Fruit fly (Drosophila melanogaster) whole organism, adult: Measurements from ENCODE around the gene sdt.

ENCODE experiments used
- CG11617 ChIP-seq: fragments of 200-800 bp; sonication (Bioruptor generic); optimal IDR thresholded peaks from 2 replicates; lab custom pipeline; 2017; ENCODE audit warnings: mild to moderate bottlenecking, missing biosample characterization, missing genetic modification reagents, missing genetic modification characterization
- CG12768 ChIP-seq: fragments of 200-800 bp; sonication (Bioruptor generic); optimal IDR thresholded peaks from 2 replicates; lab custom pipeline; 2017; ENCODE audit warnings: missing biosample characterization, missing genetic modification characterization, mild to moderate bottlenecking, moderate library complexity, missing genetic modification reagents
- CG14711 ChIP-seq: fragments of 200-800 bp; sonication (Bioruptor generic); optimal IDR thresholded peaks from 2 replicates; lab custom pipeline; 2018; ENCODE audit warnings: missing biosample characterization, mild to moderate bottlenecking, missing genetic modification characterization, moderate library complexity
- CG1620 ChIP-seq: fragments of 200-800 bp; sonication (Bioruptor generic); optimal IDR thresholded peaks from 2 replicates; lab custom pipeline; 2016; ENCODE audit warnings: missing biosample characterization, missing genetic modification characterization
- CG33017 ChIP-seq: fragments of 200-800 bp; sonication (Bioruptor generic); optimal IDR thresholded peaks from 2 replicates; lab custom pipeline; 2018; ENCODE audit warnings: missing biosample characterization, mild to moderate bottlenecking, missing genetic modification characterization, moderate library complexity
- CG5204 ChIP-seq: fragments of 200-800 bp; sonication (Bioruptor generic); optimal IDR thresholded peaks from 2 replicates; lab custom pipeline; 2016; ENCODE audit warnings: missing biosample characterization, missing genetic modification characterization
- CG7045 ChIP-seq: fragments of 200-800 bp; sonication (Bioruptor generic); optimal IDR thresholded peaks from 2 replicates; lab custom pipeline; 2017; ENCODE audit warnings: missing biosample characterization, mild to moderate bottlenecking, missing genetic modification characterization
- CG7101 ChIP-seq: fragments of 200-800 bp; sonication (Bioruptor generic); optimal IDR thresholded peaks from 2 replicates; lab custom pipeline; 2018; ENCODE audit warnings: missing biosample characterization, mild to moderate bottlenecking, missing genetic modification characterization, moderate library complexity
- Clk ChIP-seq: fragments of 200-800 bp; sonication (Bioruptor generic); optimal IDR thresholded peaks from 2 replicates; lab custom pipeline; 2017; ENCODE audit warnings: missing biosample characterization, missing genetic modification characterization
- Crg-1 ChIP-seq: fragments of 200-800 bp; sonication (Bioruptor generic); optimal IDR thresholded peaks from 2 replicates; lab custom pipeline; 2016; ENCODE audit warnings: missing biosample characterization, missing genetic modification characterization
- Hr96 ChIP-seq: fragments of 200-800 bp; sonication (Bioruptor generic); optimal IDR thresholded peaks from 2 replicates; lab custom pipeline; 2016; ENCODE audit warnings: missing biosample characterization, missing genetic modification characterization
- Mnt ChIP-seq: fragments of 200-800 bp; sonication (Bioruptor generic); optimal IDR thresholded peaks from 2 replicates; lab custom pipeline; 2016; ENCODE audit warnings: missing biosample characterization, mild to moderate bottlenecking, missing genetic modification characterization
- bab1 ChIP-seq: fragments of 200-800 bp; sonication (Bioruptor generic); optimal IDR thresholded peaks from 3 replicates; lab custom pipeline; 2019; ENCODE audit warnings: missing biosample characterization, mild to moderate bottlenecking, missing genetic modification characterization, moderate library complexity
- cic ChIP-seq: fragments of 200-800 bp; sonication (Bioruptor generic); optimal IDR thresholded peaks from 2 replicates; lab custom pipeline; 2017; ENCODE audit warnings: missing biosample characterization, mild to moderate bottlenecking, missing genetic modification characterization, moderate library complexity
- cnc ChIP-seq, 2 experiments: fragments of >200 bp; optimal IDR thresholded peaks; 2 replicates each; lab custom pipeline; 2017
- kay ChIP-seq: fragments of 200-800 bp; sonication (Bioruptor generic); peaks from one replicate; lab custom pipeline; 2016; ENCODE audit warnings: missing biosample characterization, missing genetic modification characterization, borderline replicate concordance
- ovo ChIP-seq: fragments of 200-800 bp; sonication (Bioruptor generic); optimal IDR thresholded peaks from 2 replicates; lab custom pipeline; 2016; ENCODE audit warnings: missing biosample characterization, missing genetic modification characterization
- pad ChIP-seq: fragments of 200-800 bp; sonication (Bioruptor generic); optimal IDR thresholded peaks from 3 replicates; lab custom pipeline; 2017; ENCODE audit warnings: missing biosample characterization, missing genetic modification characterization, mild to moderate bottlenecking, moderate library complexity, missing genetic modification reagents
- tj ChIP-seq: fragments of 200-800 bp; sonication (Bioruptor generic); optimal IDR thresholded peaks from 3 replicates; lab custom pipeline; 2017; ENCODE audit warnings: missing biosample characterization, mild to moderate bottlenecking, missing genetic modification characterization, moderate library complexity
- toe ChIP-seq: fragments of 200-800 bp; sonication (Bioruptor generic); optimal IDR thresholded peaks from 2 replicates; lab custom pipeline; 2016; ENCODE audit warnings: missing biosample characterization, missing genetic modification characterization

The sdt gene

DNA sequence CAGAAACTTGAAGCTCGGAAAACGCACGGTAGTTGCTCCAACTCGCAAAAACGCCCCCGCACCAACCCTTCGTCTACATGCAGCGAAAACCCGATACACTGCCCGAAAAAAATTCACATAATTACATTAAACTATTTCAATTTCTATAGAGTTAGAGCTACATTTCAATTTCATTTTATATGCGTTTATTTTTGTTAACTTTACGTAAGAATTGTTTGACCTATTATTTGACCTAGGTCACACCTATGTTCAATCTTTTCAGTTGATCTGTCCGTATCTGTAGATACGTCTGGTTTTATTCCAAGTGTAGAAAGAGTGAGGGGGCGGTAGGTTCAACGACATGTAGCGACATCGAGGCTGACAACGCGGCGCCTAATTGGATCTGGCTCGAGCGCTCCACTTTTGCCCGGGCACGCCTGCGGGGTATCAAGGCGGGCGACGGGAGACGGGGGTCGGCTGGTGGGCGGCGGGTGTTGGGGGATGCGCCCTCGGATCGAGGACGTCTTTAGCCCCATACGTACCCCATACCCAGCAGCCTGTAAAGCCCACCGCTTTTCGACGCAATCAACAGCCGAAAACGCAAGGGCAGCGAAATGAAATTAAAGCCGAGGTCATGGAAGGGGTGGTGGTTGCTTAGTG is 24.5 kb downstream of the sdt start:
- TF ChIP-seq CG11617 (GFP tag; lab: Kevin White, UChicago) (no peak), tj (GFP tag; lab: Kevin White, UChicago) (peak; percentile 35)

DNA sequence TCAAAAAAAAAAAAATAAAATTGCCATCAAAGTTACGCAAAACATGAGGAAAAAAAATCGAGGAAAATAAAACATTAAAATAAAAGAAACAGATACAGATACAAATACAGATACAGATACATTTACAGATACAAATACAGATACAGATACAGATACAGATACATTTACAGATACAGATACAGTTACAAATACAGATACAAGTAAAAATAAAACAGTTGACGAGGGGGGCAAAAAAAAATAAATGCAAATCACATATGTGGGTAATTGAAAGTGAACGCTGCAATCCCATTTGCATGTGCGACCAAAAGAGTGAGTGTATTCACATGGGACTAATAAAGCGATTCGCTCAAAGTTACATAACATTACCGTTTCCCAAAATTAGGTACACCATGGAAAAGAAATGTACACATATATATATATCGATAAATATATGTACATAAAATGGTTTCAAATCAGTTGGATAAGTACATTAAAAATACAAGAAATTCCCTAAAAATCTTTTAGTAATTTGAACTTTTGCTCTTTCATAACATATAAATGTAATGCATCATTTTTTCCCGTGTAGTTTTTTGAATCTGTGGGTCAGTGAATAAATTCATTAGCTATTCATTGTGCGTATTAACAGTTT is 27.4 kb downstream of the sdt start:
- TF ChIP-seq cnc (optimal IDR thresholded peaks at IDR 0.05; lab: Kevin White, UChicago) (no peak), bab1 (GFP tag; lab: Kevin White, UChicago) (no peak), Clk (GFP tag; lab: Kevin White, UChicago) (no peak), pad (no peak), CG5204 (GFP tag; lab: Kevin White, UChicago) (no peak), Mnt (no peak), Crg-1 (GFP tag; lab: Kevin White, UChicago) (no peak), CG12768 (GFP tag; lab: Kevin White, UChicago) (no peak), kay (no peak), CG1620 (GFP tag; lab: Kevin White, UChicago) (no peak), toe (GFP tag; lab: Kevin White, UChicago) (no peak)

DNA sequence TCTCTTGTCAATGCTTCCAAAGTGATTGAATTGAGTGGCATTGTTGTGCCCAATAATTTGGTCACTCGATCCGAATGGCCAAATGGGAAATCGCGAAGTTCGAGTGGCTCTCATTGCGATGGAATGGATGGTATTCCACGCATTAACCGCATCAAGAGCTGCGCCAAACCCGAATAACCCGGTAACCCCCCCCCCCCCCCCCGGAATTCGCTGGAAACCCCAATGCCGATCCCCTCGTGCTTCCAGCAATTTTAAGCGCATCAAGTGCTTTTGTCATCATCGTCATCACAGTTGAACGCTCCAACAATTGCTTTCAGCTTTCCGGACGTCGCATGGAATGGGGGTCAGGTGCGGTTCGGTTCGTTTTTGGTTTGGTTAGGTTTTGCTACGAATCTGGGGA is 28.2 kb downstream of the sdt start:
- TF ChIP-seq CG14711 (tag; lab: Kevin White, UChicago): no peak
- no peak for TF ChIP-seq CG7045 (GFP tag; lab: Kevin White, UChicago)
- TF ChIP-seq Hr96 (GFP tag; lab: Kevin White, UChicago): no peak
- no peak for TF ChIP-seq Crg-1 (GFP tag; lab: Kevin White, UChicago)
- no peak for TF ChIP-seq CG33017
- no peak for TF ChIP-seq CG1620 (GFP tag; lab: Kevin White, UChicago)
- no peak for TF ChIP-seq ovo (GFP tag; lab: Kevin White, UChicago)
- no peak for TF ChIP-seq tj (GFP tag; lab: Kevin White, UChicago)
- no peak for TF ChIP-seq cnc (optimal IDR thresholded peaks at IDR 0.05; lab: Kevin White, UChicago)

DNA sequence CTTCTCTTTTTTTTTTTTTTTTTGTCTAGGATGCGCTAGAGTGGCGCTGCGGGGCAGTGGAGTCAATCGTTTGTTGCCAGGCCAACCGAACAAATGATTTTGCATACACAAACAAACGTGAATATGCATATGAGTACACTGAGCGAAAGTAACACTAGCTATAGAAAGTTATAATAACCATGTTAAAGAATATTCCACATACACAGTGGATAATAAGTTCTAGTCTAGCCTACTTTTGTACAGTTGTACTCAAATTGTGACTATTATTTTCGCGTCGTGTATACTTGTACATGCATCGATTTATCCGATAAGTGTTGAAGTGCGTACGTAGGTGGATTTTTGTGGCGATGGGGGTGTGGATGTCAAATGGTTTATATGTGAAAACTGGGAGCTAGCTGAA is 28.7 kb downstream of the sdt start:
- TF ChIP-seq cnc (optimal IDR thresholded peaks at IDR 0.05; lab: Kevin White, UChicago) (no peak), kay (no peak), CG11617 (GFP tag; lab: Kevin White, UChicago) (no peak), ovo (GFP tag; lab: Kevin White, UChicago) (no peak), CG5204 (GFP tag; lab: Kevin White, UChicago) (no peak), CG12768 (GFP tag; lab: Kevin White, UChicago) (no peak), pad (no peak), Hr96 (GFP tag; lab: Kevin White, UChicago) (no peak), CG7045 (GFP tag; lab: Kevin White, UChicago) (no peak), CG7101 (tag; lab: Kevin White, UChicago) (no peak), tj (GFP tag; lab: Kevin White, UChicago) (no peak), Mnt (no peak), CG33017 (no peak), CG14711 (tag; lab: Kevin White, UChicago) (no peak), toe (GFP tag; lab: Kevin White, UChicago) (no peak)

DNA sequence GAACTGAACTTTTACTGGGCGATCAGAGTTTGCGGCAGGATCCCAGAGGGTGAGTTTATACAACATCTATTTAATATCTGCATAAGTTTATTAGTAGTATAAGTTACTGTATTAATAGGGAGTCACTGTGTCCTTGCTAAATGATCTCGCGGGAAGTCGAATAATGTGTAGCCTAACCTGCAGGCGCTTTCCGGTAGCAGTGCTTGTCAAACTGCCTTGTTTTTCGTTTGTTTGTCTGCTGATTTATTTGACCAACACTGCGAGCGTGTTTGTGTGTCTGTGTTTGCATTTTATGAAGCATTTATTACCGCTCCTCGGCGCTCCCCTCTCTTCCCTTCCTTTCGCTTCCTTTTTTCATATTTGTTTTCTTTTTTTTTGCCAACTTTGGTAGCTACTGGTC is 32.3 kb downstream of the sdt start:
- TF ChIP-seq Clk (GFP tag; lab: Kevin White, UChicago): no peak
- no peak for TF ChIP-seq pad
- TF ChIP-seq kay: no peak
- no peak for TF ChIP-seq CG7045 (GFP tag; lab: Kevin White, UChicago)
- no peak for TF ChIP-seq CG33017
- TF ChIP-seq bab1 (GFP tag; lab: Kevin White, UChicago): no peak
- no peak for TF ChIP-seq cic (GFP tag; lab: Kevin White, UChicago)
- no peak for TF ChIP-seq ovo (GFP tag; lab: Kevin White, UChicago)

DNA sequence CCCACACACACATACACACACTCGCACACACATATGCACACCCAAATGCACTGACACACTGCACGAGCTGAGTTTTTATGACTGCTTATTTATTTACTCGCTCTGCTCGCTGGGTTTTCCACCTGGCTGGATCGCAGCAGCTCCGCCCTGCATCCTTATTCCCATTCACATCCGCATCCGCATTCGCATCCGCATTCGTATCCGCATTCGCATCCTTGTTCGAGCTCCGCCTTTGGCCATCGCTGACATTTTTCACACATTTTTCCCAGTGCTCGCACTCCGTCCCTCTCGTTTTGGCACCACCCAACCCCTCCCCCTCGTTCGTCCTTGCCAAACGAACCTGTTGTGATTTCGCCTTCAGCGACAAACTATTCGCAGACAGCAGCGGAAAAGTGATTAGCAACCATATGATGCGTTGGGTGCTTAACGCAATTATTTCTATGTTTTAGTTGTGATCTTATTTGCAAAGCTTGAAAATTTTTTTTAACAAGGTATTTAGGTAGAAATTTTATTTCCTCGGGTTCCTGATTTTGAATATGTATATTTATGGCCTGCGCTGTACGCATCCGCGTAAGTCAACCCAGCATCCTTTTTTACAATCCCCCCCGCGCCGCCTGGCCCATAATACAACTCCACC is 32.9 kb downstream of the sdt start:
- TF ChIP-seq Clk (GFP tag; lab: Kevin White, UChicago): peak; percentile 16
- no peak for TF ChIP-seq CG33017
- TF ChIP-seq toe (GFP tag; lab: Kevin White, UChicago): no peak
- TF ChIP-seq CG7045 (GFP tag; lab: Kevin White, UChicago): peak; percentile 24
- no peak for TF ChIP-seq bab1 (GFP tag; lab: Kevin White, UChicago)
- TF ChIP-seq CG1620 (GFP tag; lab: Kevin White, UChicago): no peak
- peak; percentile 23 for TF ChIP-seq Hr96 (GFP tag; lab: Kevin White, UChicago)
- TF ChIP-seq CG14711 (tag; lab: Kevin White, UChicago): peak; percentile 4
- TF ChIP-seq CG5204 (GFP tag; lab: Kevin White, UChicago): peak; percentile 6
- TF ChIP-seq kay: no peak
- TF ChIP-seq Mnt: no peak
- TF ChIP-seq ovo (GFP tag; lab: Kevin White, UChicago): no peak
- TF ChIP-seq cnc (optimal IDR thresholded peaks at IDR 0.05; lab: Kevin White, UChicago): no peak
- TF ChIP-seq CG11617 (GFP tag; lab: Kevin White, UChicago): no peak
- peak; percentile 36 for TF ChIP-seq CG7101 (tag; lab: Kevin White, UChicago)
- TF ChIP-seq cic (GFP tag; lab: Kevin White, UChicago): no peak
- TF ChIP-seq CG12768 (GFP tag; lab: Kevin White, UChicago): peak; percentile 24
- TF ChIP-seq tj (GFP tag; lab: Kevin White, UChicago): no peak
- no peak for TF ChIP-seq pad
